Worm (Caenorhabditis elegans) whole organism, L2 larva: Measurements from ENCODE around the gene clec-139.

Experiments
- C34F6.9 ChIP-seq: fragments of 150-350 bp; optimal IDR thresholded peaks from 2 replicates; lab custom pipeline; 2014; ENCODE audit warnings: missing biosample characterization, missing genetic modification characterization
- Y55F3AM.14 ChIP-seq: fragments of 200-800 bp; sonication (Bioruptor generic); optimal IDR thresholded peaks from 2 replicates; lab custom pipeline; 2018; ENCODE audit warnings: mild to moderate bottlenecking, missing genetic modification characterization, missing compliant biosample characterization
- ZK546.5 ChIP-seq: sonication (generic microtip); optimal IDR thresholded peaks from 2 replicates; lab custom pipeline; 2017; ENCODE audit warnings: missing biosample characterization, missing genetic modification characterization
- alr-1 ChIP-seq: fragments of 150-350 bp; optimal IDR thresholded peaks from 2 replicates; lab custom pipeline; 2014; ENCODE audit warnings: missing biosample characterization, missing genetic modification characterization
- aly-2 ChIP-seq: fragments of 150-350 bp; optimal IDR thresholded peaks from 2 replicates; lab custom pipeline; 2014; ENCODE audit warnings: missing biosample characterization, missing genetic modification characterization
- ceh-16 ChIP-seq: fragments of 150-350 bp; optimal IDR thresholded peaks from 2 replicates; lab custom pipeline; 2014; ENCODE audit warnings: missing biosample characterization, missing genetic modification characterization
- ceh-82 ChIP-seq: fragments of 150-350 bp; optimal IDR thresholded peaks from 2 replicates; lab custom pipeline; 2014; ENCODE audit warnings: missing biosample characterization, missing genetic modification characterization
- crh-2 ChIP-seq: sonication (generic microtip); optimal IDR thresholded peaks from 2 replicates; lab custom pipeline; 2017; ENCODE audit warnings: missing biosample characterization, missing genetic modification characterization
- dmd-4 ChIP-seq: sonication (generic microtip); optimal IDR thresholded peaks from 2 replicates; lab custom pipeline; 2017; ENCODE audit warnings: missing biosample characterization, missing genetic modification characterization
- egl-27 ChIP-seq: sonication (generic microtip); optimal IDR thresholded peaks from 3 replicates; lab custom pipeline; 2017; ENCODE audit warnings: missing biosample characterization, missing genetic modification reagents, missing genetic modification characterization
- elt-1 ChIP-seq: fragments of 150-350 bp; optimal IDR thresholded peaks from 2 replicates; lab custom pipeline; 2014; ENCODE audit warnings: missing biosample characterization, missing genetic modification characterization
- elt-3 ChIP-seq: sonication (generic microtip); optimal IDR thresholded peaks from 2 replicates; lab custom pipeline; 2017; ENCODE audit warnings: missing biosample characterization, missing genetic modification characterization
- fos-1 ChIP-seq: fragments of 150-350 bp; optimal IDR thresholded peaks from 2 replicates; lab custom pipeline; 2014; ENCODE audit warnings: missing biosample characterization, missing genetic modification characterization
- lin-13 ChIP-seq: fragments of 150-350 bp; optimal IDR thresholded peaks from 2 replicates; lab custom pipeline; 2014; ENCODE audit warnings: missing biosample characterization, missing genetic modification reagents, missing genetic modification characterization
- lin-39 ChIP-seq: fragments of 150-350 bp; optimal IDR thresholded peaks from 2 replicates; lab custom pipeline; 2014; ENCODE audit warnings: missing biosample characterization, missing genetic modification reagents, missing genetic modification characterization
- lsy-2 ChIP-seq, 2 experiments: fragments of 150-350 bp in 1 of 2; sonication (generic microtip) in 1 of 2; optimal IDR thresholded peaks; 2 replicates each; lab custom pipeline; 2014 to 2017; ENCODE audit warnings: missing biosample characterization in 2 of 2, missing genetic modification characterization in 2 of 2
- mab-5 ChIP-seq: fragments of 150-350 bp; optimal IDR thresholded peaks from 2 replicates; lab custom pipeline; 2014; ENCODE audit warnings: missing biosample characterization, missing genetic modification characterization
- mbf-1 ChIP-seq: sonication (generic microtip); optimal IDR thresholded peaks from 2 replicates; lab custom pipeline; 2017; ENCODE audit warnings: missing biosample characterization, missing genetic modification characterization
- mdl-1 ChIP-seq, 2 experiments: fragments of 150-350 bp in 1 of 2; sonication (generic microtip) in 1 of 2; optimal IDR thresholded peaks; 2 replicates each; lab custom pipeline; 2017; ENCODE audit warnings: missing biosample characterization in 2 of 2, missing genetic modification characterization in 2 of 2
- nhr-11 ChIP-seq: fragments of 150-350 bp; optimal IDR thresholded peaks from 2 replicates; lab custom pipeline; 2014; ENCODE audit warnings: missing biosample characterization, missing genetic modification characterization
- nhr-12 ChIP-seq: fragments of 150-350 bp; optimal IDR thresholded peaks from 2 replicates; lab custom pipeline; 2014; ENCODE audit warnings: missing biosample characterization, missing genetic modification characterization
- nhr-129 ChIP-seq: fragments of 150-350 bp; optimal IDR thresholded peaks from 2 replicates; lab custom pipeline; 2014; ENCODE audit warnings: missing biosample characterization, missing genetic modification characterization
- nhr-21 ChIP-seq: fragments of 150-350 bp; optimal IDR thresholded peaks from 2 replicates; lab custom pipeline; 2014; ENCODE audit warnings: missing biosample characterization, missing genetic modification characterization
- nhr-237 ChIP-seq: fragments of 150-350 bp; optimal IDR thresholded peaks from 2 replicates; lab custom pipeline; 2014; ENCODE audit warnings: missing biosample characterization, missing genetic modification characterization
- nhr-6 ChIP-seq: fragments of 150-350 bp; optimal IDR thresholded peaks from 2 replicates; lab custom pipeline; 2014; ENCODE audit warnings: missing biosample characterization, missing genetic modification characterization
- nhr-77 ChIP-seq: fragments of 150-350 bp; optimal IDR thresholded peaks from 2 replicates; lab custom pipeline; 2014; ENCODE audit warnings: missing biosample characterization, missing genetic modification characterization
- peb-1 ChIP-seq: fragments of 150-350 bp; optimal IDR thresholded peaks from 2 replicates; lab custom pipeline; 2014; ENCODE audit warnings: missing biosample characterization, missing genetic modification characterization
- skn-1 ChIP-seq: sonication (generic microtip); optimal IDR thresholded peaks from 2 replicates; lab custom pipeline; 2017; ENCODE audit warnings: missing biosample characterization, missing genetic modification characterization
- sma-9 ChIP-seq, 2 experiments: fragments of 150-350 bp in 1 of 2; sonication (generic microtip) in 1 of 2; optimal IDR thresholded peaks; 2 replicates each; lab custom pipeline; 2014 to 2016; ENCODE audit warnings: missing genetic modification characterization in 2 of 2, mild to moderate bottlenecking in 1 of 2, missing biosample characterization in 1 of 2, missing compliant biosample characterization in 1 of 2, missing genetic modification reagents in 1 of 2, moderate library complexity in 1 of 2
- snpc-4 ChIP-seq: fragments of 150-350 bp; optimal IDR thresholded peaks from 2 replicates; lab custom pipeline; 2014; ENCODE audit warnings: missing biosample characterization, missing genetic modification characterization
- unc-55 ChIP-seq: fragments of 150-350 bp; sonication (generic microtip); optimal IDR thresholded peaks from 3 replicates; lab custom pipeline; 2014; ENCODE audit warnings: missing biosample characterization, missing genetic modification reagents, missing genetic modification characterization
- unc-62 ChIP-seq: fragments of 150-350 bp; optimal IDR thresholded peaks from 2 replicates; lab custom pipeline; 2014; ENCODE audit warnings: missing biosample characterization, missing genetic modification reagents, missing genetic modification characterization
- zag-1 ChIP-seq: fragments of 150-350 bp; optimal IDR thresholded peaks from 2 replicates; lab custom pipeline; 2014; ENCODE audit warnings: missing biosample characterization, missing genetic modification characterization
- ztf-1 ChIP-seq: fragments of 200-800 bp; sonication (Bioruptor generic); conservative IDR thresholded peaks from 2 replicates; pipeline ENCODE4 v1.3.6; 2022; ENCODE audit warnings: missing genetic modification characterization, missing compliant biosample characterization
- ztf-11 ChIP-seq: sonication (generic microtip); optimal IDR thresholded peaks from 2 replicates; lab custom pipeline; 2017; ENCODE audit warnings: missing biosample characterization, missing genetic modification characterization

Gene clec-139

ce11 chrII:4583203-4583912 lies 38.2 kb downstream of the clec-139 start:
- no peak for TF ChIP-seq elt-3 (tag; lab: Kevin White, UChicago)
- no peak for TF ChIP-seq lin-13
- TF ChIP-seq ztf-11 (tag; lab: Kevin White, UChicago) = no peak
- no peak for TF ChIP-seq peb-1
- TF ChIP-seq egl-27 (tag; lab: Kevin White, UChicago) = no peak
- peak; percentile 1 for TF ChIP-seq unc-55 (GFP tag; lab: Kevin White, UChicago)
- no peak for TF ChIP-seq nhr-21 (tag; lab: Kevin White, UChicago)
- no peak for TF ChIP-seq nhr-11 (tag; lab: Kevin White, UChicago)
- TF ChIP-seq nhr-129 (tag; lab: Kevin White, UChicago) = no peak
- no peak for TF ChIP-seq ceh-82
- TF ChIP-seq crh-2 (tag; lab: Kevin White, UChicago) = no peak
- peak; percentile 20 for TF ChIP-seq ceh-16 (tag; lab: Kevin White, UChicago)
- TF ChIP-seq, all 48 proteins: peak for 2

ce11 chrII:4581090-4581489 lies 40.5 kb downstream of the clec-139 start:
- no peak for TF ChIP-seq ZK546.5 (tag; lab: Kevin White, UChicago)
- no peak for TF ChIP-seq snpc-4 (tag; lab: Kevin White, UChicago)
- TF ChIP-seq C34F6.9 = no peak
- no peak for TF ChIP-seq sma-9 (GFP tag; optimal IDR thresholded peaks at IDR 0.05; lab: Kevin White, UChicago)
- TF ChIP-seq sma-9 (tag; optimal IDR thresholded peaks at IDR 0.05; lab: Kevin White, UChicago) = no peak
- TF ChIP-seq aly-2 = no peak
- no peak for TF ChIP-seq lsy-2 (tag; optimal IDR thresholded peaks at IDR 0.05; lab: Kevin White, UChicago)
- TF ChIP-seq alr-1 (tag; lab: Kevin White, UChicago) = no peak
- no peak for TF ChIP-seq ztf-1 (GFP tag; lab: Robert Waterston, UW)
- no peak for TF ChIP-seq nhr-77
- no peak for TF ChIP-seq elt-1
- TF ChIP-seq unc-62 (GFP tag; lab: Kevin White, UChicago) = no peak
- TF ChIP-seq Y55F3AM.14 (GFP tag; lab: Kevin White, UChicago) = no peak
- no peak for TF ChIP-seq skn-1 (tag; lab: Kevin White, UChicago)
- no peak for TF ChIP-seq dmd-4 (tag; lab: Kevin White, UChicago)
- TF ChIP-seq nhr-129 (tag; lab: Kevin White, UChicago) = no peak
- TF ChIP-seq nhr-6 = no peak

- TF ChIP-seq alr-1 (tag; lab: Kevin White, UChicago) = no peak
- no peak for TF ChIP-seq skn-1 (tag; lab: Kevin White, UChicago)
- TF ChIP-seq peb-1 = no peak
- no peak for TF ChIP-seq nhr-77
- no peak for TF ChIP-seq nhr-12
- no peak for TF ChIP-seq lin-39 (tag; lab: Kevin White, UChicago)
- TF ChIP-seq unc-62 (GFP tag; lab: Kevin White, UChicago) = no peak
- no peak for TF ChIP-seq fos-1
- no peak for TF ChIP-seq Y55F3AM.14 (GFP tag; lab: Kevin White, UChicago)
- TF ChIP-seq ztf-11 (tag; lab: Kevin White, UChicago) = no peak
- TF ChIP-seq mdl-1 (tag; optimal IDR thresholded peaks at IDR 0.05; lab: Kevin White, UChicago) = no peak
- no peak for TF ChIP-seq nhr-11 (tag; lab: Kevin White, UChicago)
- no peak for TF ChIP-seq mbf-1
- no peak for TF ChIP-seq nhr-237 (tag; lab: Kevin White, UChicago)
- TF ChIP-seq crh-2 (tag; lab: Kevin White, UChicago) = no peak
- TF ChIP-seq ceh-16 (tag; lab: Kevin White, UChicago) = no peak
These were observed 41.6 kb downstream of the clec-139 start for ce11 chrII:4579920-4580474.

ce11 chrII:4579375-4579774 lies 42.2 kb downstream of the clec-139 start:
- TF ChIP-seq mab-5 (tag; lab: Kevin White, UChicago) (peak; percentile 62), mdl-1 (tag; optimal IDR thresholded peaks at IDR 0.05; lab: Kevin White, UChicago) (no peak)

- TF ChIP-seq zag-1 (tag; lab: Kevin White, UChicago) (no peak), nhr-12 (no peak)
- TF ChIP-seq, all 48 proteins: peak for 0
These were observed 44.2 kb downstream of the clec-139 start for ce11 chrII:4577391-4577790.
